Fruit fly (Drosophila melanogaster): ENCODE data around the gene CG14052.

dm6 chrX:2197414-2198271 lies 25.9 kb upstream of the CG14052 start:
- no peak for TF ChIP-seq Crg-1 (GFP tag; optimal IDR thresholded peaks at IDR 0.05)
- TF ChIP-seq CG11617 (GFP tag; optimal IDR thresholded peaks at IDR 0.05), result no peak
- no peak for TF ChIP-seq CG14711 (tag; optimal IDR thresholded peaks at IDR 0.05)
- TF ChIP-seq CG7045 (GFP tag; optimal IDR thresholded peaks at IDR 0.05), result no peak
- no peak for TF ChIP-seq pad (GFP tag; optimal IDR thresholded peaks at IDR 0.05)
- TF ChIP-seq kay (GFP tag; ENCODE audit: borderline replicate concordance), result no peak
- no peak for TF ChIP-seq CG5204 (GFP tag; optimal IDR thresholded peaks at IDR 0.05)
- no peak for TF ChIP-seq Mnt (GFP tag; optimal IDR thresholded peaks at IDR 0.05)
- no peak for TF ChIP-seq tj (GFP tag; optimal IDR thresholded peaks at IDR 0.05)
- TF ChIP-seq ovo (GFP tag; optimal IDR thresholded peaks at IDR 0.05), result no peak
- TF ChIP-seq CG7101 (tag; optimal IDR thresholded peaks at IDR 0.05), result no peak
- TF ChIP-seq CG12768 (GFP tag; optimal IDR thresholded peaks at IDR 0.05), result no peak
- no peak for TF ChIP-seq cic (GFP tag; optimal IDR thresholded peaks at IDR 0.05)

All from whole organism, adult.